Fruit fly (Drosophila melanogaster) whole organism, embryonic: Measurements from ENCODE around the gene blot.

Experiments
- Bgb ChIP-seq: fragments of 200-800 bp; sonication (Bioruptor generic); IDR thresholded peaks from 2 replicates; pipeline ENCODE4 v1.3.6; 2022; ENCODE audit warnings: missing biosample characterization, missing genetic modification characterization; ENCODE audit not compliant: partially characterized antibody
- CG11695 ChIP-seq: fragments of 200-800 bp; sonication (Bioruptor generic); IDR thresholded peaks from 3 replicates; pipeline ENCODE4 v1.3.6; 2022; ENCODE audit warnings: missing biosample characterization, missing genetic modification characterization
- CG13894 ChIP-seq: fragments of 200-800 bp; sonication (Bioruptor generic); optimal IDR thresholded peaks from 3 replicates; lab custom pipeline; 2018; ENCODE audit warnings: missing biosample characterization, mild to moderate bottlenecking, missing genetic modification characterization, moderate library complexity
- CG14710 ChIP-seq: fragments of 200-800 bp; sonication (Bioruptor generic); optimal IDR thresholded peaks from 3 replicates; lab custom pipeline; 2019; ENCODE audit warnings: missing biosample characterization, mild to moderate bottlenecking, missing genetic modification characterization, moderate library complexity
- CG1832 ChIP-seq: fragments of 200-800 bp; sonication (Bioruptor generic); optimal IDR thresholded peaks from 2 replicates; lab custom pipeline; 2017; ENCODE audit warnings: missing biosample characterization, mild to moderate bottlenecking, missing genetic modification characterization, inconsistent platforms
- CG2712 ChIP-seq: fragments of 200-800 bp; optimal IDR thresholded peaks from 3 replicates; lab custom pipeline; 2019; ENCODE audit warnings: missing biosample characterization, mild to moderate bottlenecking, missing genetic modification characterization, moderate library complexity
- CG3065 ChIP-seq: fragments of 200-800 bp; sonication (Bioruptor generic); optimal IDR thresholded peaks from 2 replicates; lab custom pipeline; 2016; ENCODE audit warnings: missing biosample characterization, missing genetic modification characterization
- CG3163 ChIP-seq: fragments of 200-800 bp; sonication (Bioruptor generic); optimal IDR thresholded peaks from 3 replicates; lab custom pipeline; 2016; ENCODE audit warnings: missing biosample characterization, missing genetic modification characterization
- CG6254 ChIP-seq: fragments of 200-800 bp; sonication (Bioruptor generic); optimal IDR thresholded peaks from 3 replicates; lab custom pipeline; 2017; ENCODE audit warnings: mild to moderate bottlenecking, missing biosample characterization, missing genetic modification reagents, missing genetic modification characterization
- CG6791 ChIP-seq: fragments of 200-800 bp; sonication (Bioruptor generic); IDR thresholded peaks from 3 replicates; pipeline ENCODE4 v1.3.6; 2022; ENCODE audit warnings: missing biosample characterization, missing genetic modification characterization; ENCODE audit not compliant: partially characterized antibody
- CG8924 ChIP-seq: fragments of 200-800 bp; optimal IDR thresholded peaks from 3 replicates; lab custom pipeline; 2019; ENCODE audit warnings: missing biosample characterization, mild to moderate bottlenecking, missing genetic modification characterization, moderate library complexity
- CG9727 ChIP-seq: fragments of 200-800 bp; sonication (Bioruptor generic); optimal IDR thresholded peaks from 3 replicates; lab custom pipeline; 2017; ENCODE audit warnings: missing biosample characterization, mild to moderate bottlenecking, missing genetic modification characterization
- CoRest ChIP-seq: fragments of 200-800 bp; sonication (Bioruptor generic); optimal IDR thresholded peaks from 3 replicates; lab custom pipeline; 2018; ENCODE audit warnings: missing biosample characterization, mild to moderate bottlenecking, missing genetic modification characterization, moderate library complexity
- Dip2 ChIP-seq: fragments of 200-800 bp; sonication (Bioruptor generic); IDR thresholded peaks from 2 replicates; pipeline ENCODE4 v1.3.6; 2022; ENCODE audit warnings: missing biosample characterization, missing genetic modification characterization
- ERR ChIP-seq: fragments of 200-800 bp; sonication (Bioruptor generic); optimal IDR thresholded peaks from 2 replicates; lab custom pipeline; 2016; ENCODE audit warnings: missing biosample characterization, missing genetic modification characterization
- Ets97D ChIP-seq: fragments of 200-800 bp; sonication (Bioruptor generic); optimal IDR thresholded peaks from 3 replicates; lab custom pipeline; 2016; ENCODE audit warnings: missing biosample characterization, missing genetic modification characterization
- Gug ChIP-seq: fragments of 200-800 bp; sonication (Bioruptor generic); IDR thresholded peaks from 4 replicates; pipeline ENCODE4 v1.3.6; 2022; ENCODE audit warnings: missing biosample characterization, missing genetic modification characterization
- Kr ChIP-seq: fragments of 200-800 bp; sonication (Bioruptor generic); optimal IDR thresholded peaks from 2 replicates; lab custom pipeline; 2017; ENCODE audit warnings: missing biosample characterization, mild to moderate bottlenecking, missing genetic modification characterization
- NC2α ChIP-seq: fragments of 200-800 bp; sonication (Bioruptor generic); optimal IDR thresholded peaks from 2 replicates; lab custom pipeline; 2016; ENCODE audit warnings: missing biosample characterization, missing genetic modification characterization
- NfI ChIP-seq: fragments of 200-800 bp; sonication (Bioruptor generic); optimal IDR thresholded peaks from 3 replicates; lab custom pipeline; 2018; ENCODE audit warnings: missing biosample characterization, mild to moderate bottlenecking, missing genetic modification characterization, moderate library complexity
- Oaz ChIP-seq: fragments of 200-800 bp; sonication (Bioruptor generic); IDR thresholded peaks from 2 replicates; pipeline ENCODE4 v1.3.6; 2022; ENCODE audit warnings: missing biosample characterization, missing genetic modification characterization
- Rfx ChIP-seq: fragments of 200-800 bp; sonication (Bioruptor generic); IDR thresholded peaks from 2 replicates; pipeline ENCODE4 v1.3.6; 2022; ENCODE audit warnings: missing biosample characterization, missing genetic modification characterization
- Tbp ChIP-seq: fragments of >200 bp; optimal IDR thresholded peaks from 2 replicates; lab custom pipeline; 2018; ENCODE audit warnings: missing biosample characterization, missing genetic modification characterization
- YL-1 ChIP-seq: fragments of 200-800 bp; sonication (Bioruptor generic); optimal IDR thresholded peaks from 3 replicates; lab custom pipeline; 2017; ENCODE audit warnings: missing biosample characterization, mild to moderate bottlenecking, missing genetic modification characterization
- ato ChIP-seq: fragments of 200-800 bp; sonication (Bioruptor generic); IDR thresholded peaks from 2 replicates; pipeline ENCODE4 v1.3.6; 2022; ENCODE audit warnings: missing biosample characterization, missing genetic modification characterization; ENCODE audit not compliant: partially characterized antibody
- bowl ChIP-seq: fragments of 200-800 bp; sonication (Bioruptor generic); IDR thresholded peaks from 2 replicates; pipeline ENCODE4 v1.3.6; 2022; ENCODE audit warnings: missing biosample characterization, missing genetic modification characterization
- cad ChIP-seq: fragments of >200 bp; optimal IDR thresholded peaks from 2 replicates; lab custom pipeline; 2017; ENCODE audit warnings: missing biosample characterization, missing genetic modification characterization
- cas ChIP-seq: fragments of 200-800 bp; sonication (Bioruptor generic); IDR thresholded peaks from 2 replicates; pipeline ENCODE4 v1.3.6; 2022; ENCODE audit warnings: missing biosample characterization, missing genetic modification characterization
- caup ChIP-seq: fragments of 200-800 bp; sonication (Bioruptor generic); optimal IDR thresholded peaks from 3 replicates; lab custom pipeline; 2017; ENCODE audit warnings: missing biosample characterization, mild to moderate bottlenecking, missing genetic modification characterization, moderate library complexity; ENCODE audit not compliant: severe bottlenecking
- ci ChIP-seq: fragments of 200-800 bp; sonication (Bioruptor generic); IDR thresholded peaks from 3 replicates; pipeline ENCODE4 v1.3.6; 2022; ENCODE audit warnings: missing biosample characterization, missing genetic modification characterization
- crp ChIP-seq, 2 experiments: fragments of 200-800 bp; sonication (Bioruptor generic); optimal IDR thresholded peaks; 2 replicates in 1 of 2; 3 replicates in 1 of 2; lab custom pipeline; 2017; ENCODE audit warnings: missing biosample characterization in 2 of 2, missing genetic modification characterization in 2 of 2, mild to moderate bottlenecking in 1 of 2, moderate library complexity in 1 of 2
- cwo ChIP-seq: fragments of 200-800 bp; sonication (Bioruptor generic); optimal IDR thresholded peaks from 3 replicates; lab custom pipeline; 2017; ENCODE audit warnings: missing biosample characterization, missing genetic modification characterization, mild to moderate bottlenecking, moderate library complexity, missing genetic modification reagents
- fd64A ChIP-seq: fragments of 200-800 bp; sonication (Bioruptor generic); optimal IDR thresholded peaks from 3 replicates; lab custom pipeline; 2018; ENCODE audit warnings: missing biosample characterization, mild to moderate bottlenecking, missing genetic modification characterization
- fru ChIP-seq: fragments of >200 bp; optimal IDR thresholded peaks from 2 replicates; lab custom pipeline; 2017
- fu2 ChIP-seq: fragments of 200-800 bp; sonication (Bioruptor generic); optimal IDR thresholded peaks from 2 replicates; lab custom pipeline; 2016; ENCODE audit warnings: missing biosample characterization, missing genetic modification characterization
- jing ChIP-seq: fragments of 200-800 bp; sonication (Bioruptor generic); optimal IDR thresholded peaks from 2 replicates; lab custom pipeline; 2018; ENCODE audit warnings: missing biosample characterization, mild to moderate bottlenecking, missing genetic modification characterization
- luna ChIP-seq: fragments of 200-800 bp; sonication (Bioruptor generic); optimal IDR thresholded peaks from 2 replicates; lab custom pipeline; 2016; ENCODE audit warnings: missing biosample characterization, missing genetic modification characterization
- oc ChIP-seq: fragments of 200-800 bp; sonication (Bioruptor generic); optimal IDR thresholded peaks from 2 replicates; lab custom pipeline; 2018; ENCODE audit warnings: missing biosample characterization, mild to moderate bottlenecking, missing genetic modification characterization, moderate library complexity
- odd ChIP-seq: fragments of 200-800 bp; sonication (Bioruptor generic); optimal IDR thresholded peaks from 2 replicates; lab custom pipeline; 2017; ENCODE audit warnings: missing biosample characterization, mild to moderate bottlenecking, missing genetic modification characterization
- pfk ChIP-seq: fragments of 200-800 bp; sonication (Bioruptor generic); optimal IDR thresholded peaks from 2 replicates; lab custom pipeline; 2018; ENCODE audit warnings: missing biosample characterization, mild to moderate bottlenecking, missing genetic modification characterization, moderate library complexity
- ranshi ChIP-seq: fragments of 200-800 bp; sonication (Bioruptor generic); IDR thresholded peaks from 2 replicates; pipeline ENCODE4 v1.3.6; 2022; ENCODE audit warnings: missing biosample characterization, missing genetic modification characterization
- salm ChIP-seq: fragments of 200-800 bp; sonication (Bioruptor generic); optimal IDR thresholded peaks from 2 replicates; lab custom pipeline; 2018; ENCODE audit warnings: missing biosample characterization, mild to moderate bottlenecking, missing genetic modification characterization
- sens ChIP-seq: fragments of 200-800 bp; sonication (Bioruptor generic); peaks from one replicate; lab custom pipeline; 2016; ENCODE audit warnings: missing biosample characterization, missing genetic modification characterization
- sima ChIP-seq: fragments of 200-800 bp; sonication (Bioruptor generic); optimal IDR thresholded peaks from 2 replicates; lab custom pipeline; 2016; ENCODE audit warnings: missing biosample characterization, missing genetic modification characterization
- sisA ChIP-seq: fragments of 200-800 bp; sonication (Bioruptor generic); IDR thresholded peaks from 2 replicates; pipeline ENCODE4 v1.3.6; 2022; ENCODE audit warnings: missing biosample characterization, missing genetic modification characterization
- sug ChIP-seq: fragments of 200-800 bp; optimal IDR thresholded peaks from 2 replicates; lab custom pipeline; 2019; ENCODE audit warnings: missing biosample characterization, mild to moderate bottlenecking, missing genetic modification characterization, moderate library complexity
- tap ChIP-seq: fragments of 200-800 bp; optimal IDR thresholded peaks from 3 replicates; lab custom pipeline; 2019; ENCODE audit warnings: missing biosample characterization, mild to moderate bottlenecking, missing genetic modification characterization, moderate library complexity
- toy ChIP-seq: fragments of 200-800 bp; sonication (Bioruptor generic); IDR thresholded peaks from 2 replicates; pipeline ENCODE4 v1.3.6; 2022; ENCODE audit warnings: missing biosample characterization, missing genetic modification characterization
- trem ChIP-seq: fragments of 200-800 bp; optimal IDR thresholded peaks from 3 replicates; lab custom pipeline; 2019; ENCODE audit warnings: missing biosample characterization, mild to moderate bottlenecking, missing genetic modification characterization, moderate library complexity
- wdn ChIP-seq: fragments of 200-800 bp; sonication (Bioruptor generic); IDR thresholded peaks from 2 replicates; pipeline ENCODE4 v1.3.6; 2022; ENCODE audit warnings: missing biosample characterization, missing genetic modification characterization
- zf30C ChIP-seq: fragments of 200-800 bp; sonication (Bioruptor generic); optimal IDR thresholded peaks from 3 replicates; lab custom pipeline; 2018; ENCODE audit warnings: missing biosample characterization, mild to moderate bottlenecking, missing genetic modification characterization

blot gene

dm6 chr3L:17433555-17433954 lies 12.2 kb upstream of the blot start, which contains the start of the genes Coq4 and CG32176 (continued):
- TF ChIP-seq oc (tag; lab: Kevin White, UChicago) (peak; percentile 98), CG6254 (peak; percentile 90), cad (GFP tag; lab: Kevin White, UChicago) (no peak), sima (GFP tag; lab: Kevin White, UChicago) (peak; percentile 92), Oaz (GFP tag; lab: Robert Waterston, UW) (peak; percentile 97), Ets97D (GFP tag; lab: Kevin White, UChicago) (peak; percentile 95), crp (GFP tag; optimal IDR thresholded peaks at IDR 0.05; lab: Kevin White, UChicago) (peak; percentile 73 to 88), toy (GFP tag; lab: Robert Waterston, UW) (peak; percentile 91), salm (tag; lab: Kevin White, UChicago) (peak; percentile 95), bowl (GFP tag; lab: Robert Waterston, UW) (peak; percentile 90), Kr (GFP tag; lab: Kevin White, UChicago) (no peak), CG3065 (GFP tag; lab: Kevin White, UChicago) (peak; percentile 96), ranshi (GFP tag; lab: Robert Waterston, UW) (peak; percentile 98), pfk (GFP tag; lab: Kevin White, UChicago) (peak; percentile 49), fd64A (GFP tag; lab: Kevin White, UChicago) (peak; percentile 91), Dip2 (GFP tag; lab: Robert Waterston, UW) (peak; percentile 64), CG1832 (GFP tag; lab: Kevin White, UChicago) (no peak), CG14710 (tag; lab: Kevin White, UChicago) (peak; percentile 96), Gug (peak; percentile 99), Tbp (GFP tag; lab: Kevin White, UChicago) (no peak), odd (GFP tag; lab: Kevin White, UChicago) (peak; percentile 91), YL-1 (peak; percentile 91), sug (tag; lab: Kevin White, UChicago) (peak; percentile 96), CG11695 (peak; percentile 97), luna (GFP tag; lab: Kevin White, UChicago) (peak; percentile 96), ato (GFP tag; lab: Robert Waterston, UW) (peak; percentile 48), NfI (GFP tag; lab: Kevin White, UChicago) (peak; percentile 98), trem (tag; lab: Kevin White, UChicago) (peak; percentile 94), CG6791 (GFP tag; lab: Robert Waterston, UW) (peak; percentile 76; the same call in 2 of the 3 replicates), cwo (GFP tag; lab: Kevin White, UChicago) (peak; percentile 92), sisA (peak; percentile 99), ERR (peak; percentile 95), cas (GFP tag; lab: Robert Waterston, UW) (peak; percentile 95), ci (GFP tag; lab: Robert Waterston, UW) (peak; percentile 98), Rfx (GFP tag; lab: Robert Waterston, UW) (peak; percentile 99), sens (GFP tag; lab: Kevin White, UChicago) (peak; percentile 100), tap (peak; percentile 97), fru (lab: Kevin White, UChicago) (no peak), CG8924 (tag; lab: Kevin White, UChicago) (peak; percentile 97), CG2712 (tag; lab: Kevin White, UChicago) (peak; percentile 98), zf30C (GFP tag; lab: Kevin White, UChicago) (peak; percentile 16), jing (GFP tag; lab: Kevin White, UChicago) (peak; percentile 97), wdn (GFP tag; lab: Robert Waterston, UW) (peak; percentile 98), CG9727 (GFP tag; lab: Kevin White, UChicago) (peak; percentile 97), Bgb (GFP tag; lab: Robert Waterston, UW) (peak; percentile 77), fu2 (GFP tag; lab: Kevin White, UChicago) (peak; percentile 97), CG13894 (tag; lab: Kevin White, UChicago) (peak; percentile 96), CoRest (tag; lab: Kevin White, UChicago) (peak; percentile 98), CG3163 (peak; percentile 88), NC2α (peak; percentile 96), caup (GFP tag; lab: Kevin White, UChicago) (peak; percentile 96)
